Fruit fly (Drosophila melanogaster): ENCODE data around the gene CG9393.

DNA sequence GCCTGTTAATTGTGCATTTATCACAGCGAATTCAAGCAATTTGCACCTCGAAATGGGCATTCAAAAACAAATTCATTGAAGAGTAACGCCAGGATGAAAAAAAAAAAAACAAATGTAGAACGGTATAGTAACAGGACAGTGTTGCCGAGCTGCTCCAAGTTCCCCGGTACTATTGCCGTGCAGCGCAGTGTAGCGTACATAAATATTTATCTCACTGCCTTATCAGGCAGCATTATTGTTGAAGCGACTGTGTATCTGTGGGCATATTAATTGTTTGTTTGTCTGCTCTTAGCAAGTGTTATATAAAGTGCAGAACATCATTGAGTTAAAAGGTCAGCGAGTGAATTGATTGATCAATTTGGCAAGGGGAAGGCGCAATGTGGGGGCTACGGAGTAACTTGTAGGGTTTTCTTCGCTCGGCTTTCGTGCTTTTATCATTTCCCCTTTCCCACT lies 47.0 kb downstream of the CG9393 start:
- no peak for TF ChIP-seq Abd-B (GFP tag; optimal IDR thresholded peaks at IDR 0.05)
- no peak for TF ChIP-seq lola (GFP tag; optimal IDR thresholded peaks at IDR 0.05)
